Worm (Caenorhabditis elegans): ENCODE measurements around the gene atp-4.

DNA sequence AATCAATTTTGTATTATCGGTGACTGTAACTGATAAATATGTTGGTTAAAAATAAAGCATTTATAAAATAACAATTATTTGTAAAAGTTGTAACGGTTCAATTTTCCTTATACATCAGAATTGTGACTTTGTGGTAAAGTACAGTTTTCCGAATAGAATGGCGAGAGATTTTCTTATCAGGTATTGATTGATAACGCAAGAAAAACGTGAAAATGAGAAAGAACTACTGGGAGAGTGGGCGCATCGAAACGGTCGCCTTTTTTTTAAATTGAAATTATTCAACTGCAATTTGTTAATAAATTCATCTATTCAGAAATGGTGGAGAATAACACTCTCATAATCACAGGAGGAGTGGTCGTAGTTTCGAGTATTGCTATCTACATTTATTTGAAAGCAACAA, 9.4 kb upstream of the atp-4 start, which contains the start of gene hpo-19:
- TF ChIP-seq flt-1 (GFP tag; IDR thresholded peaks at IDR 0.05) (no peak), cog-1 (tag; optimal IDR thresholded peaks at IDR 0.05) (no peak), tab-1 (GFP tag; IDR thresholded peaks at IDR 0.05) (no peak), ztf-29 (GFP tag; IDR thresholded peaks at IDR 0.05) (no peak), ref-1 (GFP tag; conservative IDR thresholded peaks at IDR 0.05) (no peak), klf-2 (GFP tag; conservative IDR thresholded peaks at IDR 0.05) (no peak), T22C8.4 (GFP tag; IDR thresholded peaks at IDR 0.05) (no peak), med-1 (GFP tag; optimal IDR thresholded peaks at IDR 0.05; ENCODE audit: insufficient read depth) (no peak)

Measured in whole organism, midembryonic.